Fruit fly (Drosophila melanogaster): ENCODE measurements around the gene Or85d.

- no peak for TF ChIP-seq CG7101 (tag; optimal IDR thresholded peaks at IDR 0.05)
- no peak for TF ChIP-seq pad (GFP tag; optimal IDR thresholded peaks at IDR 0.05)
- TF ChIP-seq Clk (GFP tag; optimal IDR thresholded peaks at IDR 0.05): no peak
- no peak for TF ChIP-seq CG33017 (tag; optimal IDR thresholded peaks at IDR 0.05)
These were observed 34.6 kb upstream of the Or85d start, which contains the start of gene CG11737 for dm6 chr3R:8517752-8518185.

All from whole organism, adult.